Worm (Caenorhabditis elegans) whole organism, mixed stage, embryonic: Measurements from ENCODE around the gene efl-2.
A peak's percentile ranks its signal among the peaks of the same experiment; 100 is the strongest.

ENCODE experiments used
- M03D4.4 ChIP-seq: sonication (generic microtip); optimal IDR thresholded peaks from 2 replicates; lab custom pipeline; 2017; ENCODE audit warnings: mild to moderate bottlenecking, missing genetic modification characterization, missing compliant biosample characterization
- bed-3 ChIP-seq: fragments of 200-800 bp; sonication (Bioruptor generic); optimal IDR thresholded peaks from 3 replicates; lab custom pipeline; 2018; ENCODE audit warnings: mild to moderate bottlenecking, missing genetic modification characterization, moderate library complexity, missing compliant biosample characterization
- blmp-1 ChIP-seq: fragments of 150-350 bp; optimal IDR thresholded peaks from 2 replicates; lab custom pipeline; 2014; ENCODE audit warnings: missing biosample characterization, missing genetic modification characterization
- ceh-39 ChIP-seq: fragments of 150-350 bp; optimal IDR thresholded peaks from 2 replicates; lab custom pipeline; 2014; ENCODE audit warnings: missing biosample characterization, missing genetic modification characterization
- ceh-43 ChIP-seq: fragments of 200-800 bp; sonication (Bioruptor generic); optimal IDR thresholded peaks from 2 replicates; lab custom pipeline; 2018; ENCODE audit warnings: mild to moderate bottlenecking, missing genetic modification characterization, moderate library complexity, missing compliant biosample characterization
- ceh-83 ChIP-seq: fragments of 200-800 bp; sonication (Bioruptor generic); optimal IDR thresholded peaks from 2 replicates; lab custom pipeline; 2018; ENCODE audit warnings: mild to moderate bottlenecking, missing genetic modification characterization, missing compliant biosample characterization
- ces-1 ChIP-seq: fragments of 150-350 bp; optimal IDR thresholded peaks from 2 replicates; lab custom pipeline; 2014; ENCODE audit warnings: missing biosample characterization, missing genetic modification reagents, missing genetic modification characterization
- cnd-1 ChIP-seq: fragments of 200-800 bp; sonication (Bioruptor generic); optimal IDR thresholded peaks from 2 replicates; lab custom pipeline; 2018; ENCODE audit warnings: mild to moderate bottlenecking, missing genetic modification characterization, missing compliant biosample characterization
- drap-1 ChIP-seq: fragments of 200-800 bp; sonication (Bioruptor generic); optimal IDR thresholded peaks from 3 replicates; lab custom pipeline; 2018; ENCODE audit warnings: mild to moderate bottlenecking, missing genetic modification characterization, missing compliant biosample characterization
- elt-1 ChIP-seq: sonication (generic microtip); optimal IDR thresholded peaks from 2 replicates; lab custom pipeline; 2017; ENCODE audit warnings: missing genetic modification characterization, mild to moderate bottlenecking, missing compliant biosample characterization, antibody characterized with exemption, moderate library complexity, borderline replicate concordance; ENCODE audit not compliant: insufficient read depth
- elt-3 ChIP-seq: fragments of 150-350 bp; optimal IDR thresholded peaks from 2 replicates; lab custom pipeline; 2014; ENCODE audit warnings: missing biosample characterization, missing genetic modification characterization
- ham-2 ChIP-seq: fragments of 200-800 bp; sonication (Bioruptor generic); optimal IDR thresholded peaks from 2 replicates; lab custom pipeline; 2018; ENCODE audit warnings: mild to moderate bottlenecking, missing genetic modification characterization, missing compliant biosample characterization
- hlh-1 ChIP-seq: fragments of 150-350 bp; optimal IDR thresholded peaks from 2 replicates; lab custom pipeline; 2014; ENCODE audit warnings: missing biosample characterization, missing genetic modification reagents, missing genetic modification characterization
- lin-13 ChIP-seq: fragments of 150-350 bp; optimal IDR thresholded peaks from 2 replicates; lab custom pipeline; 2014; ENCODE audit warnings: missing biosample characterization, missing genetic modification characterization
- lin-32 ChIP-seq: fragments of 200-800 bp; sonication (Bioruptor generic); optimal IDR thresholded peaks from 2 replicates; lab custom pipeline; 2018; ENCODE audit warnings: mild to moderate bottlenecking, missing genetic modification characterization, missing compliant biosample characterization
- lsy-2 ChIP-seq: fragments of 150-350 bp; optimal IDR thresholded peaks from 2 replicates; lab custom pipeline; 2014; ENCODE audit warnings: missing biosample characterization, missing genetic modification characterization
- mab-5 ChIP-seq: fragments of 150-350 bp; optimal IDR thresholded peaks from 2 replicates; lab custom pipeline; 2014; ENCODE audit warnings: missing biosample characterization, missing genetic modification characterization
- mep-1 ChIP-seq: fragments of 150-350 bp; optimal IDR thresholded peaks from 2 replicates; lab custom pipeline; 2017; ENCODE audit warnings: missing biosample characterization, missing genetic modification reagents, missing genetic modification characterization, inconsistent platforms
- mls-2 ChIP-seq: sonication (generic microtip); optimal IDR thresholded peaks from 2 replicates; lab custom pipeline; 2016; ENCODE audit warnings: mild to moderate bottlenecking, missing genetic modification characterization, moderate library complexity, missing compliant biosample characterization
- nhr-12 ChIP-seq: fragments of 150-350 bp; optimal IDR thresholded peaks from 2 replicates; lab custom pipeline; 2014; ENCODE audit warnings: missing biosample characterization, missing genetic modification characterization
- nhr-2 ChIP-seq: fragments of 150-350 bp; optimal IDR thresholded peaks from 2 replicates; lab custom pipeline; 2014; ENCODE audit warnings: missing biosample characterization, missing genetic modification characterization
- nhr-28 ChIP-seq: fragments of 150-350 bp; optimal IDR thresholded peaks from 2 replicates; lab custom pipeline; 2014; ENCODE audit warnings: missing biosample characterization, missing genetic modification characterization
- pha-4 ChIP-seq: fragments of 150-350 bp; optimal IDR thresholded peaks from 2 replicates; lab custom pipeline; 2018; ENCODE audit warnings: missing biosample characterization, missing genetic modification reagents, missing genetic modification characterization
- sem-2 ChIP-seq: fragments of 200-800 bp; sonication (Bioruptor generic); optimal IDR thresholded peaks from 2 replicates; lab custom pipeline; 2018; ENCODE audit warnings: mild to moderate bottlenecking, missing genetic modification characterization, missing compliant biosample characterization
- snpc-4 ChIP-seq: fragments of 150-350 bp; optimal IDR thresholded peaks from 2 replicates; lab custom pipeline; 2014; ENCODE audit warnings: missing biosample characterization, missing genetic modification characterization
- tbx-8 ChIP-seq: fragments of 200-800 bp; sonication (Bioruptor generic); optimal IDR thresholded peaks from 2 replicates; lab custom pipeline; 2018; ENCODE audit warnings: mild to moderate bottlenecking, missing genetic modification characterization, moderate library complexity, missing compliant biosample characterization
- unc-120 ChIP-seq: sonication (generic microtip); optimal IDR thresholded peaks from 2 replicates; lab custom pipeline; 2017; ENCODE audit warnings: missing genetic modification characterization, missing compliant biosample characterization; ENCODE audit not compliant: poor library complexity, severe bottlenecking
- unc-39 ChIP-seq: fragments of 150-350 bp; optimal IDR thresholded peaks from 2 replicates; lab custom pipeline; 2014; ENCODE audit warnings: missing biosample characterization, missing genetic modification characterization
- unc-62 ChIP-seq: fragments of 150-350 bp; optimal IDR thresholded peaks from 2 replicates; lab custom pipeline; 2014; ENCODE audit warnings: missing biosample characterization, missing genetic modification reagents, missing genetic modification characterization
- zip-8 ChIP-seq: fragments of 150-350 bp; optimal IDR thresholded peaks from 2 replicates; lab custom pipeline; 2014; ENCODE audit warnings: missing biosample characterization, missing genetic modification characterization
- ztf-11 ChIP-seq: fragments of 150-350 bp; optimal IDR thresholded peaks from 2 replicates; lab custom pipeline; 2014; ENCODE audit warnings: missing biosample characterization, missing genetic modification characterization

Gene efl-2

DNA sequence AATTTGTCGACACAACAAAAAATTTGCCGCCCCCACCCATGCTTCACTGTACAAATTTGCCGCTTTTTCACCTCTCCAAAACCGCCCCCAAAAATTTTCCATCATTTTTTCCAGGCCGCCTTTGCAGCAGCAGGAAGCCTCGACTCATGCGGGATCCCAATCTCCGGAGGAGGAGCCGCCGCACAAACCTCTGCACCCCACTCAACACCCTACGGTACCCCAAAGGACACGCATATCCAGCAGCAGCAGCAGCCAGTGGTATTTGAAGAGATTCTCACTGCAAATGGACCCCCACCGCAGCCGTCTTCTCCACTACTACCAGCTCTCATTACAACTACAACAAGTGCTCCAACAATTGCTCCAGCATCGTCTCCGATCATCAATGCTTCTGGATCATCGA is 22.9 kb upstream of the efl-2 start:
- TF ChIP-seq snpc-4 (tag; lab: Kevin White, UChicago) = no peak
- no peak for TF ChIP-seq mep-1
- TF ChIP-seq lsy-2 (tag; lab: Kevin White, UChicago) = no peak
- no peak for TF ChIP-seq ztf-11
- TF ChIP-seq sem-2 (GFP tag; lab: Kevin White, UChicago) = no peak
- TF ChIP-seq nhr-2 (tag; lab: Kevin White, UChicago) = no peak
- no peak for TF ChIP-seq drap-1 (GFP tag; lab: Kevin White, UChicago)
- TF ChIP-seq mls-2 (tag; lab: Kevin White, UChicago) = no peak
- TF ChIP-seq, all 35 proteins: peak for 0

- no peak for TF ChIP-seq nhr-2 (tag; lab: Kevin White, UChicago)
- no peak for TF ChIP-seq nhr-12
- no peak for TF ChIP-seq blmp-1 (tag; lab: Kevin White, UChicago)
- TF ChIP-seq ces-1 (GFP tag; lab: Kevin White, UChicago) = no peak
- TF ChIP-seq mls-2 (tag; lab: Kevin White, UChicago) = no peak
- TF ChIP-seq cnd-1 (tag; lab: Kevin White, UChicago) = no peak
- no peak for TF ChIP-seq sem-2 (GFP tag; lab: Kevin White, UChicago)
- TF ChIP-seq drap-1 (GFP tag; lab: Kevin White, UChicago) = no peak
- TF ChIP-seq mab-5 = no peak
- TF ChIP-seq elt-1 (tag; lab: Kevin White, UChicago) = no peak
- no peak for TF ChIP-seq zip-8 (tag; lab: Kevin White, UChicago)
- TF ChIP-seq lin-32 (GFP tag; lab: Kevin White, UChicago) = no peak
- TF ChIP-seq elt-3 (tag; lab: Kevin White, UChicago) = no peak
- no peak for TF ChIP-seq tbx-8 (GFP tag; lab: Kevin White, UChicago)
- TF ChIP-seq ceh-83 (GFP tag; lab: Kevin White, UChicago) = no peak
- TF ChIP-seq mep-1 = no peak
Observed at ce11 chrII:13389461-13389860, 16.5 kb upstream of the efl-2 start, which contains the start of gene Y48C3A.14. TSS of gene Y48C3A.14 (plus strand) at chrII:13389761.

ce11 chrII:13401549-13401948 is 4.4 kb upstream of the efl-2 start:
- no peak for TF ChIP-seq ham-2 (GFP tag; lab: Kevin White, UChicago)
- no peak for TF ChIP-seq unc-62
- no peak for TF ChIP-seq lin-32 (GFP tag; lab: Kevin White, UChicago)
- TF ChIP-seq lsy-2 (tag; lab: Kevin White, UChicago) = no peak

ce11 chrII:13402680-13403079 is 3.3 kb upstream of the efl-2 start, which contains the start of gene pinn-4:
TSS of gene pinn-4 (plus strand) at chrII:13402980.
- TF ChIP-seq drap-1 (GFP tag; lab: Kevin White, UChicago) = no peak
- no peak for TF ChIP-seq blmp-1 (tag; lab: Kevin White, UChicago)
- TF ChIP-seq bed-3 (GFP tag; lab: Kevin White, UChicago) = no peak
- no peak for TF ChIP-seq unc-62
- TF ChIP-seq, all 35 proteins: peak for 0

DNA sequence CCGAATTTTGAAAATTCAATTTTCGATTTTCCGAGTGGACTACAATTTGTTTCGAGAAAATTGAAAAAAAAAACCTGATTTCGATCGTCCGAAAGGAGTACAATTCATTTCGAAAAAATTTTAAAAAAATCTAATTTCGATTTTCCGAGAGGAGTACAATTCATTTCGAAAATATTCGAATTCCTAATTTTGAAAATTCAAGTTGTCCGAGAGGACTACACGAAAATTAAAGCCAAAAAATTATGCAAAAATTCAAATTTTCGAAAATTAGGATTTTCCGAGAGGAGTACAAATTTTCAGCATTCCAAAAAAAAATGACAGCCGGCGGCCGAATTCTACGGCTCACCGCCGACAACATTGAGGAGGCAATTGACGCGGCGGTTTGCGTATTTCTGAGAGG is 6.4 kb downstream of the efl-2 start, which contains the start of gene Y48C3A.18:
Gene Y48C3A.18, plus strand, starts transcription at position 301 of the 400 bp plus-strand sequence.
- no peak for TF ChIP-seq nhr-28 (tag; lab: Kevin White, UChicago)
- no peak for TF ChIP-seq ces-1 (GFP tag; lab: Kevin White, UChicago)
- no peak for TF ChIP-seq blmp-1 (tag; lab: Kevin White, UChicago)
- TF ChIP-seq elt-3 (tag; lab: Kevin White, UChicago) = no peak
- TF ChIP-seq zip-8 (tag; lab: Kevin White, UChicago) = no peak
- no peak for TF ChIP-seq hlh-1
- TF ChIP-seq tbx-8 (GFP tag; lab: Kevin White, UChicago) = no peak
- no peak for TF ChIP-seq snpc-4 (tag; lab: Kevin White, UChicago)
- TF ChIP-seq lin-32 (GFP tag; lab: Kevin White, UChicago) = no peak
- TF ChIP-seq pha-4 (tag; lab: Kevin White, UChicago) = no peak
- TF ChIP-seq unc-62 = no peak
- TF ChIP-seq cnd-1 (tag; lab: Kevin White, UChicago) = no peak
- TF ChIP-seq bed-3 (GFP tag; lab: Kevin White, UChicago) = no peak
- TF ChIP-seq elt-1 (tag; lab: Kevin White, UChicago) = no peak
- no peak for TF ChIP-seq unc-120 (tag; lab: Kevin White, UChicago)
- TF ChIP-seq lsy-2 (tag; lab: Kevin White, UChicago) = no peak
- TF ChIP-seq, all 35 proteins: peak for 0

ce11 chrII:13414099-13414498 is 8.2 kb downstream of the efl-2 start:
- TF ChIP-seq unc-62 (no peak), nhr-2 (tag; lab: Kevin White, UChicago) (no peak), ces-1 (GFP tag; lab: Kevin White, UChicago) (no peak), lsy-2 (tag; lab: Kevin White, UChicago) (no peak), M03D4.4 (no peak), ceh-83 (GFP tag; lab: Kevin White, UChicago) (no peak), mep-1 (no peak), cnd-1 (tag; lab: Kevin White, UChicago) (no peak), pha-4 (tag; lab: Kevin White, UChicago) (no peak), lin-13 (tag; lab: Kevin White, UChicago) (no peak), ceh-43 (GFP tag; lab: Kevin White, UChicago) (peak; percentile 90), unc-39 (tag; lab: Kevin White, UChicago) (no peak), ceh-39 (tag; lab: Kevin White, UChicago) (peak; percentile 14), elt-3 (tag; lab: Kevin White, UChicago) (no peak), nhr-12 (no peak), nhr-28 (tag; lab: Kevin White, UChicago) (no peak), bed-3 (GFP tag; lab: Kevin White, UChicago) (no peak)
